Worm (Caenorhabditis elegans): ENCODE data around the gene K09C6.2.
"Not testable (repeated sequence)": the region's sequence is repeated elsewhere in the genome, so short reads cannot be mapped to it uniquely, and the experiment has no call there.

ce11 chrV:838984-839471 lies 17.6 kb upstream of the K09C6.2 start, which contains the start of the genes K09C6.7 and K09C6.10:
- TF ChIP-seq tra-4 (tag; optimal IDR thresholded peaks at IDR 0.05); scrt-1 (GFP tag; IDR thresholded peaks at IDR 0.05); sea-1 (GFP tag; conservative IDR thresholded peaks at IDR 0.05); ama-1 (optimal IDR thresholded peaks at IDR 0.05); flt-1 (GFP tag; IDR thresholded peaks at IDR 0.05); ceh-13 (GFP tag; optimal IDR thresholded peaks at IDR 0.05): not testable (repeated sequence)
